Worm (Caenorhabditis elegans) whole organism, L4/young adult: ENCODE measurements around the gene cyp-35B2.

Experiments used
- W03F9.2 ChIP-seq: fragments of 150-350 bp; optimal IDR thresholded peaks from 2 replicates; lab custom pipeline; 2014; ENCODE audit warnings: missing biosample characterization, missing genetic modification characterization
- dao-5 ChIP-seq: sonication (generic microtip); optimal IDR thresholded peaks from 2 replicates; lab custom pipeline; 2016; ENCODE audit warnings: missing genotype, missing genetic modification characterization, moderate library complexity, missing compliant biosample characterization
- him-1 ChIP-seq: sonication (generic microtip); optimal IDR thresholded peaks from 2 replicates; lab custom pipeline; 2016; ENCODE audit warnings: missing genotype, missing genetic modification reagents, missing genetic modification characterization, missing compliant biosample characterization

DNA sequence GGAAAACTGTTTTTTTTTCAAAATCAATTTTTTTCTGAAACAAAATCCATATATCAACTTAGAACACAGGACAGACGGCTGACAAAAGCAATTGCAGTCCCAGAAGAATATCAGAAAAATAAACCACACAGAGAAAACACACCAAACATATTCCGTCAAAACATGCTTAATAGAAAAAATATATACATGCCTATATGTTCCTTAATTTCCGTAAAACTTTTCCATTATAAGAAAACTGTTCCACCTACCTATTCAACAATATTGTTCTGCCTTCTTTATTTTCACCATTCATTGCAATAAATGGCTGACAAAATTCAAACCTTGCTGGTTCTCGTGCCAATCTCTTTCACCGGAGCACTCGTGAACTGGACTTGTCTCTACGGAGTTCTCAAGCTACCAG lies 10.6 kb upstream of the cyp-35B2 start, which contains the start of gene srx-63:
- no peak for TF ChIP-seq him-1
- TF ChIP-seq W03F9.2 (tag; lab: Kevin White, UChicago) = no peak
- TF ChIP-seq dao-5 = no peak
